Fruit fly (Drosophila melanogaster) whole organism, adult: ENCODE measurements around the gene Alg11.

Experiments
- CG11617 ChIP-seq: fragments of 200-800 bp; sonication (Bioruptor generic); optimal IDR thresholded peaks from 2 replicates; lab custom pipeline; 2017; ENCODE audit warnings: mild to moderate bottlenecking, missing biosample characterization, missing genetic modification reagents, missing genetic modification characterization
- CG14711 ChIP-seq: fragments of 200-800 bp; sonication (Bioruptor generic); optimal IDR thresholded peaks from 2 replicates; lab custom pipeline; 2018; ENCODE audit warnings: missing biosample characterization, mild to moderate bottlenecking, missing genetic modification characterization, moderate library complexity
- CG33017 ChIP-seq: fragments of 200-800 bp; sonication (Bioruptor generic); optimal IDR thresholded peaks from 2 replicates; lab custom pipeline; 2018; ENCODE audit warnings: missing biosample characterization, mild to moderate bottlenecking, missing genetic modification characterization, moderate library complexity
- Clk ChIP-seq: fragments of 200-800 bp; sonication (Bioruptor generic); optimal IDR thresholded peaks from 2 replicates; lab custom pipeline; 2017; ENCODE audit warnings: missing biosample characterization, missing genetic modification characterization
- Hr96 ChIP-seq: fragments of 200-800 bp; sonication (Bioruptor generic); optimal IDR thresholded peaks from 2 replicates; lab custom pipeline; 2016; ENCODE audit warnings: missing biosample characterization, missing genetic modification characterization
- Mnt ChIP-seq: fragments of 200-800 bp; sonication (Bioruptor generic); optimal IDR thresholded peaks from 2 replicates; lab custom pipeline; 2016; ENCODE audit warnings: missing biosample characterization, mild to moderate bottlenecking, missing genetic modification characterization
- bab1 ChIP-seq: fragments of 200-800 bp; sonication (Bioruptor generic); optimal IDR thresholded peaks from 3 replicates; lab custom pipeline; 2019; ENCODE audit warnings: missing biosample characterization, mild to moderate bottlenecking, missing genetic modification characterization, moderate library complexity
- cic ChIP-seq: fragments of 200-800 bp; sonication (Bioruptor generic); optimal IDR thresholded peaks from 2 replicates; lab custom pipeline; 2017; ENCODE audit warnings: missing biosample characterization, mild to moderate bottlenecking, missing genetic modification characterization, moderate library complexity
- cnc ChIP-seq, 2 experiments: fragments of >200 bp; optimal IDR thresholded peaks; 2 replicates each; lab custom pipeline; 2017

dm6 chr3L:21644607-21645006 lies 19.0 kb downstream of the Alg11 start, which contains the start of gene CG43980:
- no peak for TF ChIP-seq CG11617 (GFP tag; lab: Kevin White, UChicago)
- no peak for TF ChIP-seq Hr96
- TF ChIP-seq cic (GFP tag; lab: Kevin White, UChicago) = no peak
- TF ChIP-seq Clk (GFP tag; lab: Kevin White, UChicago) = no peak
- TF ChIP-seq bab1 (GFP tag; lab: Kevin White, UChicago) = no peak
- TF ChIP-seq cnc (optimal IDR thresholded peaks at IDR 0.05; lab: Kevin White, UChicago) = no peak
- no peak for TF ChIP-seq CG14711 (tag; lab: Kevin White, UChicago)
- no peak for TF ChIP-seq CG33017 (tag; lab: Kevin White, UChicago)
- TF ChIP-seq Mnt (GFP tag; lab: Kevin White, UChicago) = no peak
